Fruit fly (Drosophila melanogaster) whole organism, embryonic: ENCODE results near the gene Actn3.
A peak's percentile ranks its signal among the peaks of the same experiment; 100 is the strongest.

ENCODE experiments used
- Abd-B ChIP-seq: fragments of 200-800 bp; sonication (Bioruptor generic); optimal IDR thresholded peaks from 2 replicates; lab custom pipeline; 2018; ENCODE audit warnings: missing biosample characterization, mild to moderate bottlenecking, missing genetic modification characterization, moderate library complexity
- Antp ChIP-seq: fragments of 200-800 bp; sonication (Bioruptor generic); optimal IDR thresholded peaks from 3 replicates; lab custom pipeline; 2016; ENCODE audit warnings: missing biosample characterization, missing genetic modification characterization
- B-H1 ChIP-seq: fragments of 200-800 bp; sonication (Bioruptor generic); IDR thresholded peaks from 3 replicates; pipeline ENCODE4 v1.3.6; 2022; ENCODE audit warnings: missing biosample characterization, missing genetic modification characterization
- Bdp1 ChIP-seq: fragments of 200-800 bp; sonication (Bioruptor generic); optimal IDR thresholded peaks from 3 replicates; lab custom pipeline; 2016; ENCODE audit warnings: missing biosample characterization, missing genetic modification characterization
- CG10274 ChIP-seq: fragments of 200-800 bp; sonication (Bioruptor generic); optimal IDR thresholded peaks from 3 replicates; lab custom pipeline; 2017; ENCODE audit warnings: missing biosample characterization, mild to moderate bottlenecking, missing genetic modification characterization
- CG11085 ChIP-seq: fragments of 200-800 bp; sonication (Bioruptor generic); IDR thresholded peaks from 2 replicates; pipeline ENCODE4 v1.3.6; 2022; ENCODE audit warnings: missing biosample characterization, missing genetic modification characterization
- CG12744 ChIP-seq: fragments of 200-800 bp; sonication (Bioruptor generic); optimal IDR thresholded peaks from 2 replicates; lab custom pipeline; 2016; ENCODE audit warnings: missing biosample characterization, missing genetic modification characterization
- CG12769 ChIP-seq: fragments of 200-800 bp; sonication (Bioruptor generic); optimal IDR thresholded peaks from 2 replicates; lab custom pipeline; 2019; ENCODE audit warnings: missing biosample characterization, mild to moderate bottlenecking, missing genetic modification characterization, moderate library complexity
- CG15479 ChIP-seq: fragments of 200-800 bp; sonication (Bioruptor generic); optimal IDR thresholded peaks from 3 replicates; lab custom pipeline; 2019; ENCODE audit warnings: missing biosample characterization, mild to moderate bottlenecking, missing genetic modification characterization, moderate library complexity
- CG16815 ChIP-seq: fragments of 200-800 bp; sonication (Bioruptor generic); optimal IDR thresholded peaks from 3 replicates; lab custom pipeline; 2017; ENCODE audit warnings: missing biosample characterization, mild to moderate bottlenecking, missing genetic modification characterization
- CG17912 ChIP-seq: fragments of 200-800 bp; sonication (Bioruptor generic); optimal IDR thresholded peaks from 2 replicates; lab custom pipeline; 2018; ENCODE audit warnings: missing biosample characterization, mild to moderate bottlenecking, missing genetic modification characterization
- CG18262 ChIP-seq: fragments of 200-800 bp; optimal IDR thresholded peaks from 3 replicates; lab custom pipeline; 2019; ENCODE audit warnings: missing biosample characterization, mild to moderate bottlenecking, missing genetic modification characterization, moderate library complexity
- CG2202 ChIP-seq: fragments of 200-800 bp; sonication (Bioruptor generic); optimal IDR thresholded peaks from 2 replicates; lab custom pipeline; 2018; ENCODE audit warnings: missing biosample characterization, mild to moderate bottlenecking, missing genetic modification characterization
- CG3163 ChIP-seq: fragments of 200-800 bp; sonication (Bioruptor generic); optimal IDR thresholded peaks from 3 replicates; lab custom pipeline; 2016; ENCODE audit warnings: missing biosample characterization, missing genetic modification characterization
- CG34376 ChIP-seq: fragments of 200-800 bp; sonication (Bioruptor generic); optimal IDR thresholded peaks from 2 replicates; lab custom pipeline; 2018; ENCODE audit warnings: missing biosample characterization, mild to moderate bottlenecking, missing genetic modification characterization
- CG3847 ChIP-seq: fragments of 200-800 bp; sonication (Bioruptor generic); IDR thresholded peaks from 2 replicates; pipeline ENCODE4 v1.3.6; 2022; ENCODE audit warnings: missing biosample characterization, missing genetic modification characterization
- CG4328 ChIP-seq: fragments of 200-800 bp; sonication (Bioruptor generic); optimal IDR thresholded peaks from 3 replicates; lab custom pipeline; 2017; ENCODE audit warnings: missing biosample characterization, missing genetic modification reagents, missing genetic modification characterization
- CG4617 ChIP-seq: fragments of 200-800 bp; sonication (Bioruptor generic); optimal IDR thresholded peaks from 3 replicates; lab custom pipeline; 2016; ENCODE audit warnings: missing biosample characterization, missing genetic modification characterization, borderline replicate concordance
- CG6654 ChIP-seq: fragments of 200-800 bp; sonication (Bioruptor generic); optimal IDR thresholded peaks from 2 replicates; lab custom pipeline; 2017; ENCODE audit warnings: missing biosample characterization, mild to moderate bottlenecking, missing genetic modification characterization
- CG6689 ChIP-seq: fragments of 200-800 bp; sonication (Bioruptor generic); IDR thresholded peaks from 2 replicates; pipeline ENCODE4 v1.3.6; 2022; ENCODE audit warnings: missing biosample characterization, missing genetic modification characterization
- CG7556 ChIP-seq: fragments of 200-800 bp; sonication (Bioruptor generic); optimal IDR thresholded peaks from 2 replicates; lab custom pipeline; 2017; ENCODE audit warnings: missing biosample characterization, mild to moderate bottlenecking, missing genetic modification characterization
- CG9797 ChIP-seq: fragments of 200-800 bp; sonication (Bioruptor generic); optimal IDR thresholded peaks from 3 replicates; lab custom pipeline; 2018; ENCODE audit warnings: missing biosample characterization, mild to moderate bottlenecking, missing genetic modification characterization
- CTCF ChIP-seq: fragments of 200-800 bp; sonication (Bioruptor generic); optimal IDR thresholded peaks from 2 replicates; lab custom pipeline; 2017; ENCODE audit warnings: missing biosample characterization, mild to moderate bottlenecking, missing genetic modification characterization, moderate library complexity
- Doc3 ChIP-seq: fragments of 200-800 bp; sonication (Bioruptor generic); IDR thresholded peaks from 3 replicates; pipeline ENCODE4 v1.3.6; 2022; ENCODE audit warnings: missing biosample characterization, missing genetic modification characterization; ENCODE audit not compliant: partially characterized antibody
- Elba2 ChIP-seq: fragments of 200-800 bp; sonication (Bioruptor generic); optimal IDR thresholded peaks from 3 replicates; lab custom pipeline; 2016; ENCODE audit warnings: missing biosample characterization, missing genetic modification characterization
- Ets65A ChIP-seq: fragments of 200-800 bp; sonication (Bioruptor generic); peaks from one replicate; lab custom pipeline; 2016; ENCODE audit warnings: missing biosample characterization, missing genetic modification characterization
- H2.0 ChIP-seq: fragments of 200-800 bp; sonication (Bioruptor generic); IDR thresholded peaks from 2 replicates; pipeline ENCODE4 v1.3.6; 2022; ENCODE audit warnings: missing biosample characterization, missing genetic modification characterization
- Hmx ChIP-seq: fragments of 200-800 bp; sonication (Bioruptor generic); optimal IDR thresholded peaks from 2 replicates; lab custom pipeline; 2016; ENCODE audit warnings: missing biosample characterization, missing genetic modification characterization
- Mad ChIP-seq: fragments of 200-800 bp; sonication (Bioruptor generic); optimal IDR thresholded peaks from 2 replicates; lab custom pipeline; 2016; ENCODE audit warnings: missing biosample characterization, missing genetic modification characterization
- Nf-YB ChIP-seq: fragments of 200-800 bp; sonication (Bioruptor generic); optimal IDR thresholded peaks from 3 replicates; lab custom pipeline; 2019; ENCODE audit warnings: missing biosample characterization, mild to moderate bottlenecking, missing genetic modification characterization, moderate library complexity
- Nf-YC ChIP-seq: fragments of 200-800 bp; optimal IDR thresholded peaks from 3 replicates; lab custom pipeline; 2019; ENCODE audit warnings: missing biosample characterization, mild to moderate bottlenecking, missing genetic modification characterization, moderate library complexity
- Spps ChIP-seq: fragments of 200-800 bp; sonication (Bioruptor generic); optimal IDR thresholded peaks from 2 replicates; lab custom pipeline; 2018; ENCODE audit warnings: missing biosample characterization, mild to moderate bottlenecking, missing genetic modification characterization
- Taf1 ChIP-seq: fragments of 200-800 bp; sonication (Bioruptor generic); IDR thresholded peaks from 2 replicates; pipeline ENCODE4 v1.3.6; 2022; ENCODE audit warnings: missing biosample characterization, missing genetic modification characterization
- disco-r ChIP-seq: fragments of 200-800 bp; sonication (Bioruptor generic); optimal IDR thresholded peaks from 2 replicates; lab custom pipeline; 2016; ENCODE audit warnings: missing biosample characterization, missing genetic modification characterization
- ewg ChIP-seq: fragments of 200-800 bp; sonication (Bioruptor generic); optimal IDR thresholded peaks from 3 replicates; lab custom pipeline; 2017; ENCODE audit warnings: mild to moderate bottlenecking, missing biosample characterization, missing genetic modification reagents, missing genetic modification characterization
- fd96Cb ChIP-seq: fragments of 200-800 bp; sonication (Bioruptor generic); optimal IDR thresholded peaks from 2 replicates; lab custom pipeline; 2018; ENCODE audit warnings: missing biosample characterization, mild to moderate bottlenecking, missing genetic modification characterization, moderate library complexity
- hbn ChIP-seq: fragments of 200-800 bp; sonication (Bioruptor generic); IDR thresholded peaks from 2 replicates; pipeline ENCODE4 v1.3.6; 2022; ENCODE audit warnings: missing biosample characterization, missing genetic modification characterization; ENCODE audit not compliant: partially characterized antibody
- lilli ChIP-seq: fragments of 200-800 bp; sonication (Bioruptor generic); optimal IDR thresholded peaks from 3 replicates; lab custom pipeline; 2016; ENCODE audit warnings: missing biosample characterization, missing genetic modification characterization
- onecut ChIP-seq: fragments of 200-800 bp; sonication (Bioruptor generic); IDR thresholded peaks from 2 replicates; pipeline ENCODE4 v1.3.6; 2022; ENCODE audit warnings: missing biosample characterization, missing genetic modification characterization
- pb ChIP-seq: fragments of 200-800 bp; sonication (Bioruptor generic); optimal IDR thresholded peaks from 3 replicates; lab custom pipeline; 2016; ENCODE audit warnings: missing biosample characterization, missing genetic modification characterization
- phol ChIP-seq: fragments of 200-800 bp; sonication (Bioruptor generic); optimal IDR thresholded peaks from 3 replicates; lab custom pipeline; 2018; ENCODE audit warnings: missing biosample characterization, mild to moderate bottlenecking, missing genetic modification characterization, moderate library complexity
- psq ChIP-seq: fragments of 200-800 bp; sonication (Bioruptor generic); optimal IDR thresholded peaks from 2 replicates; lab custom pipeline; 2017; ENCODE audit warnings: missing biosample characterization, missing genetic modification characterization
- tap ChIP-seq: fragments of 200-800 bp; optimal IDR thresholded peaks from 3 replicates; lab custom pipeline; 2019; ENCODE audit warnings: missing biosample characterization, mild to moderate bottlenecking, missing genetic modification characterization, moderate library complexity
- tup ChIP-seq: fragments of 200-800 bp; sonication (Bioruptor generic); optimal IDR thresholded peaks from 2 replicates; lab custom pipeline; 2016; ENCODE audit warnings: missing biosample characterization, mild to moderate bottlenecking, missing genetic modification characterization, moderate library complexity
- zen ChIP-seq: fragments of 200-800 bp; sonication (Bioruptor generic); optimal IDR thresholded peaks from 3 replicates; lab custom pipeline; 2018; ENCODE audit warnings: missing biosample characterization, mild to moderate bottlenecking, missing genetic modification characterization, moderate library complexity

The Actn3 gene

dm6 chr3R:16972575-16972974 is 5.0 kb downstream of the Actn3 start (continued):
- TF ChIP-seq ewg (GFP tag; lab: Kevin White, UChicago) (peak; percentile 73), onecut (GFP tag; lab: Robert Waterston, UW) (peak; percentile 28; the same call in 1 of the 2 replicates), Nf-YC (peak; percentile 64)

dm6 chr3R:16972136-16972535 is 5.5 kb downstream of the Actn3 start, which contains the start of gene Abd-B:
TSS of gene Abd-B (minus strand) at chr3R:16972236.
- TF ChIP-seq Elba2 (peak; percentile 41), disco-r (GFP tag; lab: Kevin White, UChicago) (no peak)
- TF ChIP-seq, all 482 proteins: peak for 1

- no peak for TF ChIP-seq Hmx (GFP tag; lab: Kevin White, UChicago)
- TF ChIP-seq CG2202 (tag; lab: Kevin White, UChicago), result peak; percentile 31
- TF ChIP-seq Doc3, result no peak
- TF ChIP-seq CG6654 (GFP tag; lab: Kevin White, UChicago), result peak; percentile 42
- TF ChIP-seq Nf-YB, result peak; percentile 96
- no peak; the same call in 1 of the 2 replicates for TF ChIP-seq CG11085
- no peak for TF ChIP-seq CG9797
- TF ChIP-seq Abd-B (GFP tag; lab: Kevin White, UChicago), result peak; percentile 74
- peak; percentile 67 for TF ChIP-seq lilli
- TF ChIP-seq CG17912, result peak; percentile 1
- no peak for TF ChIP-seq CG12769 (tag; lab: Kevin White, UChicago)
- TF ChIP-seq psq (GFP tag; lab: Kevin White, UChicago), result peak; percentile 38
- TF ChIP-seq CTCF (GFP tag; lab: Kevin White, UChicago), result peak; percentile 97
- TF ChIP-seq pb (GFP tag; lab: Kevin White, UChicago), result no peak
- no peak for TF ChIP-seq CG12744 (GFP tag; lab: Kevin White, UChicago)
- TF ChIP-seq tup (GFP tag; lab: Kevin White, UChicago), result no peak
- TF ChIP-seq Ets65A (GFP tag; lab: Kevin White, UChicago), result peak; percentile 92
- no peak for TF ChIP-seq CG10274 (GFP tag; lab: Kevin White, UChicago)
- TF ChIP-seq CG4617 (GFP tag; lab: Kevin White, UChicago), result peak; percentile 10
- peak; percentile 9 for TF ChIP-seq Mad
- peak; percentile 44 for TF ChIP-seq CG6689 (GFP tag; lab: Robert Waterston, UW)
- peak; percentile 23 for TF ChIP-seq Spps (tag; lab: Kevin White, UChicago)
- TF ChIP-seq zen, result peak; percentile 42
- TF ChIP-seq CG7556 (GFP tag; lab: Kevin White, UChicago), result no peak
- TF ChIP-seq Taf1 (GFP tag; lab: Robert Waterston, UW), result 0 out of 2 replicates have a peak, but pooled peaks have one; percentile 13
- peak; percentile 32 for TF ChIP-seq CG4328
- peak; percentile 77 for TF ChIP-seq phol (tag; lab: Kevin White, UChicago)
- peak; percentile 2 for TF ChIP-seq CG3163
- TF ChIP-seq CG3847, result peak; percentile 56; the same call in 1 of the 2 replicates
- peak; percentile 62 for TF ChIP-seq fd96Cb (tag; lab: Kevin White, UChicago)
- peak; percentile 16 for TF ChIP-seq CG34376 (GFP tag; lab: Kevin White, UChicago)
- peak; percentile 2 for TF ChIP-seq Bdp1 (GFP tag; lab: Kevin White, UChicago)
- no peak for TF ChIP-seq hbn (GFP tag; lab: Robert Waterston, UW)
- TF ChIP-seq CG16815 (GFP tag; lab: Kevin White, UChicago), result peak; percentile 2
- peak; percentile 77 for TF ChIP-seq CG18262 (tag; lab: Kevin White, UChicago)
- TF ChIP-seq H2.0 (GFP tag; lab: Robert Waterston, UW), result peak; percentile 42
- peak; percentile 47 for TF ChIP-seq tap (tag; lab: Kevin White, UChicago)
- TF ChIP-seq CG15479 (GFP tag; lab: Kevin White, UChicago), result peak; percentile 99
- peak; percentile 2 for TF ChIP-seq Antp
- peak; percentile 45; the same call in 2 of the 3 replicates for TF ChIP-seq B-H1 (GFP tag; lab: Robert Waterston, UW)
Observed at dm6 chr3R:16969361-16970355, 7.9 kb downstream of the Actn3 start.
